Fruit fly (Drosophila melanogaster) whole organism, prepupa: ENCODE measurements around the gene Clic.

Source experiments
- Blimp-1 ChIP-seq: fragments of 200-800 bp; sonication (Bioruptor generic); optimal IDR thresholded peaks from 3 replicates; lab custom pipeline; 2017; ENCODE audit warnings: missing biosample characterization, missing genetic modification characterization, mild to moderate bottlenecking, moderate library complexity, missing genetic modification reagents
- CG10631 ChIP-seq: fragments of 200-800 bp; sonication (Bioruptor generic); optimal IDR thresholded peaks from 2 replicates; lab custom pipeline; 2016; ENCODE audit warnings: missing biosample characterization, missing genetic modification characterization
- CG10669 ChIP-seq: fragments of 200-800 bp; sonication (Bioruptor generic); optimal IDR thresholded peaks from 3 replicates; lab custom pipeline; 2018; ENCODE audit warnings: missing biosample characterization, mild to moderate bottlenecking, missing genetic modification characterization, moderate library complexity
- CG11294 ChIP-seq: fragments of 200-800 bp; sonication (Bioruptor generic); IDR thresholded peaks from 2 replicates; pipeline ENCODE4 v1.3.6; 2022; ENCODE audit warnings: missing biosample characterization, missing genetic modification characterization
- CG11902 ChIP-seq: fragments of 200-800 bp; sonication (Bioruptor generic); optimal IDR thresholded peaks from 3 replicates; lab custom pipeline; 2016; ENCODE audit warnings: missing biosample characterization, missing genetic modification characterization
- CG15336 ChIP-seq: fragments of 200-800 bp; sonication (Bioruptor generic); IDR thresholded peaks from 2 replicates; pipeline ENCODE4 v1.3.6; 2022; ENCODE audit warnings: missing biosample characterization, missing genetic modification characterization
- CG1621 ChIP-seq: fragments of 200-800 bp; sonication (Bioruptor generic); optimal IDR thresholded peaks from 3 replicates; lab custom pipeline; 2018; ENCODE audit warnings: missing biosample characterization, mild to moderate bottlenecking, missing genetic modification characterization
- CG16779 ChIP-seq: fragments of 200-800 bp; sonication (Bioruptor generic); optimal IDR thresholded peaks from 3 replicates; lab custom pipeline; 2017; ENCODE audit warnings: missing biosample characterization, mild to moderate bottlenecking, missing genetic modification characterization
- CG31627 ChIP-seq: fragments of 200-800 bp; sonication (Bioruptor generic); optimal IDR thresholded peaks from 3 replicates; lab custom pipeline; 2016; ENCODE audit warnings: missing biosample characterization, missing genetic modification characterization
- CG34406 ChIP-seq: fragments of 200-800 bp; sonication (Bioruptor generic); optimal IDR thresholded peaks from 3 replicates; lab custom pipeline; 2016; ENCODE audit warnings: missing biosample characterization, missing genetic modification characterization
- CG3919 ChIP-seq: fragments of 200-800 bp; sonication (Bioruptor generic); optimal IDR thresholded peaks from 3 replicates; lab custom pipeline; 2016; ENCODE audit warnings: missing biosample characterization, missing genetic modification characterization
- CG4318 ChIP-seq: fragments of 200-800 bp; sonication (Bioruptor generic); optimal IDR thresholded peaks from 3 replicates; lab custom pipeline; 2017; ENCODE audit warnings: missing biosample characterization, mild to moderate bottlenecking, missing genetic modification characterization
- CG6276 ChIP-seq: fragments of 200-800 bp; sonication (Bioruptor generic); optimal IDR thresholded peaks from 2 replicates; lab custom pipeline; 2017; ENCODE audit warnings: missing biosample characterization, mild to moderate bottlenecking, missing genetic modification characterization
- CG6792 ChIP-seq: fragments of 200-800 bp; sonication (Bioruptor generic); optimal IDR thresholded peaks from 3 replicates; lab custom pipeline; 2016; ENCODE audit warnings: missing biosample characterization, missing genetic modification characterization
- CG6808 ChIP-seq: fragments of 200-800 bp; sonication (Bioruptor generic); optimal IDR thresholded peaks from 3 replicates; lab custom pipeline; 2017; ENCODE audit warnings: missing biosample characterization, missing genetic modification characterization, mild to moderate bottlenecking, moderate library complexity, missing genetic modification reagents
- CG6854 ChIP-seq: fragments of 200-800 bp; sonication (Bioruptor generic); optimal IDR thresholded peaks from 2 replicates; lab custom pipeline; 2017; ENCODE audit warnings: missing biosample characterization, mild to moderate bottlenecking, missing genetic modification characterization
- CG7368 ChIP-seq: fragments of 200-800 bp; sonication (Bioruptor generic); optimal IDR thresholded peaks from 3 replicates; lab custom pipeline; 2016; ENCODE audit warnings: missing biosample characterization, missing genetic modification characterization
- CG8119 ChIP-seq: fragments of 200-800 bp; sonication (Bioruptor generic); IDR thresholded peaks from 3 replicates; pipeline ENCODE4 v1.3.6; 2022; ENCODE audit warnings: missing biosample characterization, missing genetic modification characterization
- CG8632 ChIP-seq: fragments of 200-800 bp; sonication (Bioruptor generic); optimal IDR thresholded peaks from 3 replicates; lab custom pipeline; 2016; ENCODE audit warnings: missing biosample characterization, missing genetic modification characterization
- CG9139 ChIP-seq: fragments of 200-800 bp; sonication (Bioruptor generic); optimal IDR thresholded peaks from 3 replicates; lab custom pipeline; 2017; ENCODE audit warnings: missing biosample characterization, mild to moderate bottlenecking, missing genetic modification characterization
- Eip75B ChIP-seq: fragments of 200-800 bp; sonication (Bioruptor generic); optimal IDR thresholded peaks from 3 replicates; lab custom pipeline; 2016; ENCODE audit warnings: missing biosample characterization, missing genetic modification characterization
- Eip78C ChIP-seq: fragments of 200-800 bp; sonication (Bioruptor generic); peaks from one replicate; lab custom pipeline; 2016; ENCODE audit warnings: missing biosample characterization, missing genetic modification characterization
- Eip93F ChIP-seq: fragments of 200-800 bp; sonication (Bioruptor generic); optimal IDR thresholded peaks from 2 replicates; lab custom pipeline; 2016; ENCODE audit warnings: missing biosample characterization, mild to moderate bottlenecking, missing genetic modification characterization
- Ets21C ChIP-seq: fragments of 200-800 bp; sonication (Bioruptor generic); optimal IDR thresholded peaks from 3 replicates; lab custom pipeline; 2016; ENCODE audit warnings: missing biosample characterization, missing genetic modification characterization
- Gug ChIP-seq: fragments of 200-800 bp; sonication (Bioruptor generic); IDR thresholded peaks from 2 replicates; pipeline ENCODE4 v1.3.6; 2022; ENCODE audit warnings: missing biosample characterization, missing genetic modification characterization
- Hr39 ChIP-seq: fragments of 200-800 bp; sonication (Bioruptor generic); optimal IDR thresholded peaks from 2 replicates; lab custom pipeline; 2016; ENCODE audit warnings: missing biosample characterization, missing genetic modification characterization
- Hr4 ChIP-seq: fragments of 200-800 bp; sonication (Bioruptor generic); optimal IDR thresholded peaks from 3 replicates; lab custom pipeline; 2016; ENCODE audit warnings: missing biosample characterization, missing genetic modification characterization
- Lpt ChIP-seq: fragments of 200-800 bp; sonication (Bioruptor generic); optimal IDR thresholded peaks from 3 replicates; lab custom pipeline; 2016; ENCODE audit warnings: missing biosample characterization, missing genetic modification characterization
- Met ChIP-seq: fragments of 200-800 bp; sonication (Bioruptor generic); optimal IDR thresholded peaks from 3 replicates; lab custom pipeline; 2016; ENCODE audit warnings: missing biosample characterization, missing genetic modification characterization
- Sox102F ChIP-seq: fragments of 200-800 bp; sonication (Bioruptor generic); optimal IDR thresholded peaks from 2 replicates; lab custom pipeline; 2016; ENCODE audit warnings: missing biosample characterization, mild to moderate bottlenecking, missing genetic modification characterization
- Sox14 ChIP-seq: fragments of 200-800 bp; sonication (Bioruptor generic); optimal IDR thresholded peaks from 3 replicates; lab custom pipeline; 2016; ENCODE audit warnings: missing biosample characterization, missing genetic modification characterization
- achi ChIP-seq: fragments of 200-800 bp; sonication (Bioruptor generic); optimal IDR thresholded peaks from 3 replicates; lab custom pipeline; 2016; ENCODE audit warnings: missing biosample characterization, missing genetic modification characterization
- acj6 ChIP-seq: fragments of 200-800 bp; sonication (Bioruptor generic); optimal IDR thresholded peaks from 3 replicates; lab custom pipeline; 2016; ENCODE audit warnings: missing biosample characterization, missing genetic modification characterization
- dac ChIP-seq: fragments of 200-800 bp; sonication (Bioruptor generic); optimal IDR thresholded peaks from 2 replicates; lab custom pipeline; 2017; ENCODE audit warnings: missing biosample characterization, mild to moderate bottlenecking, missing genetic modification characterization
- eg ChIP-seq: fragments of 200-800 bp; sonication (Bioruptor generic); IDR thresholded peaks from 3 replicates; pipeline ENCODE4 v1.3.6; 2022; ENCODE audit warnings: missing biosample characterization, missing genetic modification characterization
- esn ChIP-seq: fragments of 200-800 bp; sonication (Bioruptor generic); optimal IDR thresholded peaks from 2 replicates; lab custom pipeline; 2016; ENCODE audit warnings: missing biosample characterization, mild to moderate bottlenecking, missing genetic modification characterization, moderate library complexity
- fd59A ChIP-seq: fragments of 200-800 bp; sonication (Bioruptor generic); optimal IDR thresholded peaks from 2 replicates; lab custom pipeline; 2017; ENCODE audit warnings: missing biosample characterization, mild to moderate bottlenecking, missing genetic modification characterization, missing genetic modification reagents
- fd85E ChIP-seq: fragments of 200-800 bp; sonication (Bioruptor generic); optimal IDR thresholded peaks from 3 replicates; lab custom pipeline; 2016; ENCODE audit warnings: missing biosample characterization, missing genetic modification characterization
- net ChIP-seq: fragments of 200-800 bp; sonication (Bioruptor generic); optimal IDR thresholded peaks from 3 replicates; lab custom pipeline; 2016; ENCODE audit warnings: missing biosample characterization, missing genetic modification characterization
- pdm3 ChIP-seq: fragments of 200-800 bp; sonication (Bioruptor generic); optimal IDR thresholded peaks from 3 replicates; lab custom pipeline; 2016; ENCODE audit warnings: missing biosample characterization, missing genetic modification characterization
- salr ChIP-seq, 2 experiments: fragments of 200-800 bp; sonication (Bioruptor generic); optimal IDR thresholded peaks; 3 replicates each; lab custom pipeline; 2016 to 2018; ENCODE audit warnings: missing biosample characterization in 2 of 2, missing genetic modification characterization in 2 of 2, mild to moderate bottlenecking in 1 of 2
- spab ChIP-seq: fragments of 200-800 bp; sonication (Bioruptor generic); optimal IDR thresholded peaks from 2 replicates; lab custom pipeline; 2017; ENCODE audit warnings: missing biosample characterization, mild to moderate bottlenecking, missing genetic modification characterization, missing genetic modification reagents
- ss ChIP-seq, 2 experiments: fragments of 200-800 bp; sonication (Bioruptor generic); optimal IDR thresholded peaks; 2 replicates in 1 of 2; 3 replicates in 1 of 2; lab custom pipeline; 2017 to 2018; ENCODE audit warnings: mild to moderate bottlenecking in 2 of 2, missing biosample characterization in 2 of 2, missing genetic modification characterization in 2 of 2, moderate library complexity in 1 of 2
- vri ChIP-seq: fragments of 200-800 bp; sonication (Bioruptor generic); optimal IDR thresholded peaks from 3 replicates; lab custom pipeline; 2016; ENCODE audit warnings: missing biosample characterization, mild to moderate bottlenecking, missing genetic modification characterization

Gene Clic

DNA sequence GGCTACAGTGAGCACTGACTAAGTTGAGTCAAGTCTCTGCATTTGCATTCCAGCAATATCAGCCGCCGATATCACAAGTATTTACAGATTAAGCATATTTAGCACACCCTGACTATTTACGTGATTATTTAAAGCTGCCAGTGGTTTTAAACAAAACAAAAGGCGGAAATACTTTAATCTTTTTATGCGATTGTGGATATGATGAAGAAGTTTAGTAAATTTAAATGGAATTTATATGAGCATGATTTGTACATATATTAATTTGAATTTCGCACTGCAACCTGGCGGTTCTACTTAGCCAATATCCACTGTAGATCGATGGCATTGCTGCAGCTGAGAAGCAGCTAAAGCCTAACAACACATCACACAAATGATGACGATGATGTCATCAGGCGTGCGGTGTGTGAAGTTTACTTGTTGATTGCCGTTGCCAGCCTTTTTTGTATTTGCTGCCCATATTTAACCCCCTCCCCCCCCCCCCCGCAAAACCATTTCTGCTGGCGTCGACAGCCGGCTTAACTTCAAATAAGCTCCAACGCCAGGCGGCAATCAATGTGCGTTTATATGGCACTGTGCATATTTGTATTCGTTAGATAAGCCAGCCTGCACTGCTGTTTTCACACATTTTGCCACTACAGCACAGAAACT, 6.5 kb downstream of the Clic start (continued):
- peak; percentile 63 for TF ChIP-seq esn (GFP tag; lab: Kevin White, UChicago)
- TF ChIP-seq CG16779 (tag; lab: Kevin White, UChicago): peak; percentile 63
- peak; percentile 63; the same call in 2 of the 3 replicates for TF ChIP-seq eg
- peak; percentile 48 for TF ChIP-seq CG9139 (GFP tag; lab: Kevin White, UChicago)
- TF ChIP-seq CG6276 (GFP tag; lab: Kevin White, UChicago): peak; percentile 85
- no peak for TF ChIP-seq fd85E (GFP tag; lab: Kevin White, UChicago)
- peak; percentile 61 for TF ChIP-seq Hr39 (GFP tag; lab: Kevin White, UChicago)
- peak; percentile 68 for TF ChIP-seq dac (GFP tag; lab: Kevin White, UChicago)
- peak; percentile 70 for TF ChIP-seq achi (GFP tag; lab: Kevin White, UChicago)
- TF ChIP-seq CG31627 (GFP tag; lab: Kevin White, UChicago): peak; percentile 64
- TF ChIP-seq CG10669 (GFP tag; lab: Kevin White, UChicago): peak; percentile 75
- TF ChIP-seq Met (GFP tag; lab: Kevin White, UChicago): peak; percentile 67
- peak; percentile 71 for TF ChIP-seq Lpt
- TF ChIP-seq net (GFP tag; lab: Kevin White, UChicago): peak; percentile 78
- peak; percentile 38 for TF ChIP-seq Ets21C
- peak; percentile 73 for TF ChIP-seq Sox14
- peak; percentile 82 for TF ChIP-seq pdm3 (GFP tag; lab: Kevin White, UChicago)
- TF ChIP-seq Gug: no peak; the same call in 1 of the 2 replicates
- TF ChIP-seq CG3919: peak; percentile 72
- TF ChIP-seq, all 60 proteins: peak for 54

dm6 chrX:13814058-13814457, 8.0 kb downstream of the Clic start:
- TF ChIP-seq net (GFP tag; lab: Kevin White, UChicago) (no peak), CG15336 (GFP tag; lab: Robert Waterston, UW) (no peak), fd59A (no peak), Sox102F (GFP tag; lab: Kevin White, UChicago) (no peak)
- TF ChIP-seq, all 60 proteins: peak for 0

- TF ChIP-seq vri (GFP tag; lab: Kevin White, UChicago): no peak
- no peak for TF ChIP-seq CG11294
- no peak for TF ChIP-seq CG7368 (GFP tag; lab: Kevin White, UChicago)
- no peak for TF ChIP-seq CG6808 (GFP tag; lab: Kevin White, UChicago)
- no peak for TF ChIP-seq Blimp-1 (GFP tag; lab: Kevin White, UChicago)
- TF ChIP-seq CG34406 (GFP tag; lab: Kevin White, UChicago): no peak
- no peak for TF ChIP-seq CG15336 (GFP tag; lab: Robert Waterston, UW)
- no peak for TF ChIP-seq acj6
- TF ChIP-seq CG8632 (GFP tag; lab: Kevin White, UChicago): no peak
- TF ChIP-seq CG10631: no peak
- no peak for TF ChIP-seq ss (GFP tag; optimal IDR thresholded peaks at IDR 0.05; lab: Kevin White, UChicago)
- TF ChIP-seq CG6276 (GFP tag; lab: Kevin White, UChicago): peak; percentile 68
- TF ChIP-seq Eip75B (GFP tag; lab: Kevin White, UChicago): no peak
- TF ChIP-seq CG6792 (GFP tag; lab: Kevin White, UChicago): no peak
- TF ChIP-seq CG9139 (GFP tag; lab: Kevin White, UChicago): peak; percentile 44
- no peak for TF ChIP-seq Gug
- TF ChIP-seq Met (GFP tag; lab: Kevin White, UChicago): no peak
- TF ChIP-seq Eip78C (GFP tag; lab: Kevin White, UChicago): no peak
- TF ChIP-seq Ets21C: no peak
- no peak for TF ChIP-seq dac (GFP tag; lab: Kevin White, UChicago)
- no peak for TF ChIP-seq CG11902 (GFP tag; lab: Kevin White, UChicago)
- no peak for TF ChIP-seq Eip93F (GFP tag; lab: Kevin White, UChicago)
- TF ChIP-seq CG4318 (GFP tag; lab: Kevin White, UChicago): no peak
- TF ChIP-seq eg: peak; percentile 53; the same call in 1 of the 3 replicates
- no peak for TF ChIP-seq spab
- TF ChIP-seq salr (GFP tag; optimal IDR thresholded peaks at IDR 0.05; lab: Kevin White, UChicago): no peak
- TF ChIP-seq CG1621 (tag; lab: Kevin White, UChicago): peak; percentile 44
- TF ChIP-seq pdm3 (GFP tag; lab: Kevin White, UChicago): no peak
- TF ChIP-seq Lpt: no peak
- no peak for TF ChIP-seq Hr4
- TF ChIP-seq CG8119 (GFP tag; lab: Robert Waterston, UW): peak; percentile 23; the same call in 1 of the 3 replicates
- peak; percentile 10 for TF ChIP-seq CG6854 (GFP tag; lab: Kevin White, UChicago)
- TF ChIP-seq achi (GFP tag; lab: Kevin White, UChicago): peak; percentile 43
- no peak for TF ChIP-seq fd59A
Observed at dm6 chrX:13811480-13811879, 10.6 kb downstream of the Clic start, which contains the start of gene CG11095. CG11095 (plus strand) TSS chrX:13811684.
